Worm (Caenorhabditis elegans) whole organism, midembryonic: Measurements from ENCODE around the gene prdx-2.
A peak's percentile ranks its signal among the peaks of the same experiment; 100 is the strongest.
"Not testable (repeated sequence)": the region's sequence is repeated elsewhere in the genome, so short reads cannot be mapped to it uniquely, and the experiment has no call there.

ENCODE experiments used
- cog-1 ChIP-seq: sonication (generic microtip); optimal IDR thresholded peaks from 2 replicates; lab custom pipeline; 2016; ENCODE audit warnings: missing genetic modification characterization, missing compliant biosample characterization
- flt-1 ChIP-seq: fragments of 200-800 bp; sonication (Bioruptor generic); IDR thresholded peaks from 2 replicates; pipeline ENCODE4 v1.3.6; 2022; ENCODE audit warnings: missing genetic modification characterization, missing compliant biosample characterization
- klf-2 ChIP-seq: fragments of 200-800 bp; sonication (Bioruptor generic); conservative IDR thresholded peaks from 2 replicates; pipeline ENCODE4 v1.3.6; 2022; ENCODE audit warnings: missing genetic modification reagents, missing genetic modification characterization, missing compliant biosample characterization
- med-1 ChIP-seq: sonication (generic microtip); optimal IDR thresholded peaks from 2 replicates; lab custom pipeline; 2017; ENCODE audit warnings: missing genetic modification characterization, mild to moderate bottlenecking, missing compliant biosample characterization, antibody characterized with exemption, missing genetic modification reagents; ENCODE audit not compliant: insufficient read depth
- ref-1 ChIP-seq: fragments of 200-800 bp; sonication (Bioruptor generic); conservative IDR thresholded peaks from 2 replicates; pipeline ENCODE4 v1.3.6; 2022; ENCODE audit warnings: missing genetic modification reagents, missing genetic modification characterization, missing compliant biosample characterization
- tab-1 ChIP-seq: fragments of 200-800 bp; sonication (Bioruptor generic); IDR thresholded peaks from 2 replicates; pipeline ENCODE4 v1.3.6; 2022; ENCODE audit warnings: missing genetic modification characterization, missing compliant biosample characterization
- ztf-23 ChIP-seq: fragments of 200-800 bp; sonication (Bioruptor generic); IDR thresholded peaks from 2 replicates; pipeline ENCODE4 v1.3.6; 2022; ENCODE audit warnings: missing genetic modification reagents, missing genetic modification characterization, missing compliant biosample characterization
- ztf-29 ChIP-seq: fragments of 200-800 bp; sonication (Bioruptor generic); IDR thresholded peaks from 2 replicates; pipeline ENCODE4 v1.3.6; 2022; ENCODE audit warnings: missing genetic modification reagents, missing genetic modification characterization, missing compliant biosample characterization

- 0 out of 2 replicates have a peak, but pooled peaks have one; percentile 45 for TF ChIP-seq tab-1 (GFP tag; lab: Robert Waterston, UW)
- TF ChIP-seq ref-1 (GFP tag; lab: Robert Waterston, UW); med-1; ztf-29 (GFP tag; lab: Robert Waterston, UW); cog-1: not testable (repeated sequence)
- TF ChIP-seq flt-1 = peak; percentile 81; the same call in 1 of the 2 replicates
- TF ChIP-seq klf-2 (GFP tag; lab: Robert Waterston, UW) = 0 out of 2 replicates have a peak, but pooled peaks have one; percentile 55
- peak; percentile 84 for TF ChIP-seq ztf-23
Observed at ce11 chrII:5350357-5350756, 27.6 kb upstream of the prdx-2 start, which contains the start of gene F09E5.8.
